Worm (Caenorhabditis elegans) whole organism, late embryonic: ENCODE results near the gene acdh-10.

Source experiments
- C38D4.7 ChIP-seq: fragments of 200-800 bp; sonication (Bioruptor generic); optimal IDR thresholded peaks from 2 replicates; lab custom pipeline; 2018; ENCODE audit warnings: mild to moderate bottlenecking, missing genetic modification characterization, moderate library complexity, missing compliant biosample characterization
- T23F11.4 ChIP-seq: fragments of 200-800 bp; sonication (Bioruptor generic); optimal IDR thresholded peaks from 2 replicates; lab custom pipeline; 2018; ENCODE audit warnings: mild to moderate bottlenecking, missing genetic modification characterization, missing compliant biosample characterization
- ahr-1 ChIP-seq: sonication (generic microtip); optimal IDR thresholded peaks from 2 replicates; lab custom pipeline; 2016; ENCODE audit warnings: missing genetic modification characterization, missing compliant biosample characterization
- ama-1 ChIP-seq: fragments of 150-350 bp; optimal IDR thresholded peaks from 2 replicates; lab custom pipeline; 2014
- ceh-14 ChIP-seq: sonication (generic microtip); optimal IDR thresholded peaks from 2 replicates; lab custom pipeline; 2016; ENCODE audit warnings: missing genotype, missing genetic modification characterization, missing compliant biosample characterization
- ceh-18 ChIP-seq: sonication (generic microtip); optimal IDR thresholded peaks from 2 replicates; lab custom pipeline; 2016; ENCODE audit warnings: missing genetic modification characterization, missing compliant biosample characterization
- ceh-19 ChIP-seq: fragments of 200-800 bp; sonication (Bioruptor generic); optimal IDR thresholded peaks from 2 replicates; lab custom pipeline; 2018; ENCODE audit warnings: mild to moderate bottlenecking, missing genetic modification characterization, missing compliant biosample characterization
- ceh-22 ChIP-seq: sonication (generic microtip); optimal IDR thresholded peaks from 2 replicates; lab custom pipeline; 2017; ENCODE audit warnings: missing biosample characterization, missing genetic modification characterization
- ceh-31 ChIP-seq: sonication (generic microtip); optimal IDR thresholded peaks from 2 replicates; lab custom pipeline; 2016; ENCODE audit warnings: missing genetic modification characterization, missing compliant biosample characterization
- ceh-34 ChIP-seq: sonication (generic microtip); optimal IDR thresholded peaks from 2 replicates; lab custom pipeline; 2016; ENCODE audit warnings: mild to moderate bottlenecking, missing genetic modification characterization, missing compliant biosample characterization
- ceh-45 ChIP-seq: fragments of 200-800 bp; sonication (Bioruptor generic); IDR thresholded peaks from 2 replicates; pipeline ENCODE4 v1.3.6; 2022; ENCODE audit warnings: missing genetic modification reagents, missing genetic modification characterization, missing compliant biosample characterization
- ceh-48 ChIP-seq: sonication (generic microtip); optimal IDR thresholded peaks from 2 replicates; lab custom pipeline; 2016; ENCODE audit warnings: missing genetic modification characterization, inconsistent platforms, missing compliant biosample characterization
- ceh-6 ChIP-seq: fragments of 200-800 bp; sonication (Bioruptor generic); optimal IDR thresholded peaks from 2 replicates; lab custom pipeline; 2018; ENCODE audit warnings: mild to moderate bottlenecking, missing genetic modification characterization, missing compliant biosample characterization
- ceh-9 ChIP-seq: sonication (generic microtip); optimal IDR thresholded peaks from 2 replicates; lab custom pipeline; 2016; ENCODE audit warnings: mild to moderate bottlenecking, missing genetic modification characterization, inconsistent platforms, missing compliant biosample characterization
- dmd-4 ChIP-seq: sonication (generic microtip); optimal IDR thresholded peaks from 2 replicates; lab custom pipeline; 2016; ENCODE audit warnings: borderline replicate concordance, missing genetic modification characterization, missing compliant biosample characterization
- dve-1 ChIP-seq: sonication (generic microtip); optimal IDR thresholded peaks from 2 replicates; lab custom pipeline; 2017; ENCODE audit warnings: antibody characterized with exemption, mild to moderate bottlenecking, missing genetic modification characterization, missing compliant biosample characterization
- elt-2 ChIP-seq: sonication (generic microtip); optimal IDR thresholded peaks from 2 replicates; lab custom pipeline; 2016; ENCODE audit warnings: missing genetic modification reagents, missing genetic modification characterization, missing compliant biosample characterization
- fkh-10 ChIP-seq: fragments of 150-350 bp; optimal IDR thresholded peaks from 2 replicates; lab custom pipeline; 2014; ENCODE audit warnings: missing biosample characterization, missing genetic modification reagents, missing genetic modification characterization
- hlh-15 ChIP-seq: sonication (generic microtip); optimal IDR thresholded peaks from 2 replicates; lab custom pipeline; 2016; ENCODE audit warnings: missing genetic modification characterization, missing compliant biosample characterization
- hlh-8 ChIP-seq: sonication (generic microtip); optimal IDR thresholded peaks from 2 replicates; lab custom pipeline; 2016; ENCODE audit warnings: missing genotype, missing genetic modification characterization, missing compliant biosample characterization
- lim-6 ChIP-seq: sonication (generic microtip); optimal IDR thresholded peaks from 2 replicates; lab custom pipeline; 2016; ENCODE audit warnings: missing genetic modification characterization, missing compliant biosample characterization
- lin-11 ChIP-seq: fragments of 200-800 bp; sonication (Bioruptor generic); optimal IDR thresholded peaks from 2 replicates; lab custom pipeline; 2018; ENCODE audit warnings: mild to moderate bottlenecking, missing genetic modification characterization, missing compliant biosample characterization
- mec-3 ChIP-seq: sonication (generic microtip); optimal IDR thresholded peaks from 2 replicates; lab custom pipeline; 2016; ENCODE audit warnings: borderline replicate concordance, missing genetic modification characterization, missing compliant biosample characterization
- nfya-1 ChIP-seq: sonication (generic microtip); optimal IDR thresholded peaks from 2 replicates; lab custom pipeline; 2017; ENCODE audit warnings: missing genetic modification characterization, mild to moderate bottlenecking, missing compliant biosample characterization, antibody characterized with exemption, moderate library complexity
- pag-3 ChIP-seq: sonication (generic microtip); optimal IDR thresholded peaks from 2 replicates; lab custom pipeline; 2016; ENCODE audit warnings: missing compliant biosample characterization, missing genetic modification characterization, borderline replicate concordance
- pat-9 ChIP-seq: fragments of 200-800 bp; sonication (Bioruptor generic); optimal IDR thresholded peaks from 2 replicates; lab custom pipeline; 2018; ENCODE audit warnings: mild to moderate bottlenecking, missing genetic modification characterization, moderate library complexity, missing compliant biosample characterization
- pax-1 ChIP-seq: fragments of 150-350 bp; optimal IDR thresholded peaks from 2 replicates; lab custom pipeline; 2014; ENCODE audit warnings: missing biosample characterization, missing genetic modification characterization
- ref-2 ChIP-seq: sonication (generic microtip); optimal IDR thresholded peaks from 2 replicates; lab custom pipeline; 2016; ENCODE audit warnings: missing genetic modification characterization, missing compliant biosample characterization
- rnt-1 ChIP-seq: sonication (generic microtip); optimal IDR thresholded peaks from 2 replicates; lab custom pipeline; 2016; ENCODE audit warnings: missing genetic modification characterization, missing compliant biosample characterization
- sdc-2 ChIP-seq: sonication (generic microtip); optimal IDR thresholded peaks from 2 replicates; lab custom pipeline; 2016; ENCODE audit warnings: missing genotype, missing genetic modification characterization, missing compliant biosample characterization
- syd-9 ChIP-seq: sonication (generic microtip); optimal IDR thresholded peaks from 2 replicates; lab custom pipeline; 2016; ENCODE audit warnings: mild to moderate bottlenecking, missing genetic modification characterization, moderate library complexity, missing compliant biosample characterization
- tbx-2 ChIP-seq: sonication (generic microtip); optimal IDR thresholded peaks from 2 replicates; lab custom pipeline; 2016; ENCODE audit warnings: missing genetic modification characterization, missing compliant biosample characterization
- ttx-3 ChIP-seq: sonication (generic microtip); optimal IDR thresholded peaks from 2 replicates; lab custom pipeline; 2016; ENCODE audit warnings: missing genetic modification reagents, missing genetic modification characterization, missing compliant biosample characterization
- unc-3 ChIP-seq, 2 experiments: fragments of 200-800 bp in 1 of 2; sonication (Bioruptor generic) in 1 of 2; sonication (generic microtip) in 1 of 2; conservative IDR thresholded peaks in 1 of 2; optimal IDR thresholded peaks in 1 of 2; 2 replicates each; pipeline versions ENCODE4 v1.3.6 to Lab custom; 2016 to 2022; ENCODE audit warnings: missing compliant biosample characterization in 2 of 2, missing genetic modification characterization in 2 of 2, missing genetic modification reagents in 1 of 2
- unc-42 ChIP-seq: sonication (generic microtip); optimal IDR thresholded peaks from 2 replicates; lab custom pipeline; 2016; ENCODE audit warnings: missing genotype, missing genetic modification characterization, missing compliant biosample characterization
- unc-55 ChIP-seq: sonication (generic microtip); optimal IDR thresholded peaks from 2 replicates; lab custom pipeline; 2017; ENCODE audit warnings: missing biosample characterization, missing genetic modification reagents, missing genetic modification characterization
- unc-86 ChIP-seq: sonication (generic microtip); optimal IDR thresholded peaks from 2 replicates; lab custom pipeline; 2016; ENCODE audit warnings: missing genetic modification characterization, missing compliant biosample characterization

acdh-10 gene

DNA sequence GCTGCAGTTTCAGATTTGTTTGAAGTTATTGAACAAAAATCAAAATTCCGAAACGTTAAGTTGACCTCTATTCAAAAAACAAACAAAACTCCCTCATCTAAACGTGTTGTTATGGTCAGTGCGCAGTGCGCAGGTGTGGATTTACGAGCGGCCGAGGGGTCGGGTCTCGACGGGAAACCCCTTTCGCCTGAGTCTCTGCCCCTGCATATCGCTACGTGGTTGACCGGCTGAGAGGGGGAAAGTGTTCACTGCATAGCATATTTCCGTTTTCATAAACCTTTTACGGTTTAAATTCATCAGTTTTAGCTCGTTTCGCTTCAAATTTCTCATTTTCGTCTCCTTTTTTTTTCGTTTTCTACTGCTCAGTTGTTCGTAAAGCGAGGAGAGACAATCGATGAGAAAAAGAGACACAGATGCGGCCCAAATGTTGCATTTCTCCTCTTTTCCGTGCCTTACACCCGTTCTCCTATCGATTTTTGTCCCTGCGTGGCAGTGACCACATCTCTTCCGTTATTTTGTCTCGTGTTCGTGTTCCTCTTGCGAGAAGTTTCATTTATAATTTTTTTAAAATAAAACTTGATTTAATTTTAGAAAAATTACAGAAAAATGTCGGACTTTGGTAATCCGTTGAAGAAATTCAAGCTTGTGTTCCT is 7.3 kb upstream of the acdh-10 start, which contains the start of gene rab-6.2:
Gene rab-6.2, plus strand, starts transcription at position 603 of the 653 bp plus-strand sequence.
- TF ChIP-seq ceh-34 (tag; lab: Kevin White, UChicago) (peak; percentile 26), ceh-6 (GFP tag; lab: Kevin White, UChicago) (no peak), tbx-2 (tag; lab: Kevin White, UChicago) (peak; percentile 30), ceh-48 (tag; lab: Kevin White, UChicago) (peak; percentile 79), unc-42 (peak; percentile 19), nfya-1 (tag; lab: Kevin White, UChicago) (peak; percentile 5), lin-11 (tag; lab: Kevin White, UChicago) (no peak), ceh-9 (tag; lab: Kevin White, UChicago) (no peak), ceh-31 (peak; percentile 45), ceh-14 (tag; lab: Kevin White, UChicago) (no peak), sdc-2 (peak; percentile 56), ref-2 (peak; percentile 6)

DNA sequence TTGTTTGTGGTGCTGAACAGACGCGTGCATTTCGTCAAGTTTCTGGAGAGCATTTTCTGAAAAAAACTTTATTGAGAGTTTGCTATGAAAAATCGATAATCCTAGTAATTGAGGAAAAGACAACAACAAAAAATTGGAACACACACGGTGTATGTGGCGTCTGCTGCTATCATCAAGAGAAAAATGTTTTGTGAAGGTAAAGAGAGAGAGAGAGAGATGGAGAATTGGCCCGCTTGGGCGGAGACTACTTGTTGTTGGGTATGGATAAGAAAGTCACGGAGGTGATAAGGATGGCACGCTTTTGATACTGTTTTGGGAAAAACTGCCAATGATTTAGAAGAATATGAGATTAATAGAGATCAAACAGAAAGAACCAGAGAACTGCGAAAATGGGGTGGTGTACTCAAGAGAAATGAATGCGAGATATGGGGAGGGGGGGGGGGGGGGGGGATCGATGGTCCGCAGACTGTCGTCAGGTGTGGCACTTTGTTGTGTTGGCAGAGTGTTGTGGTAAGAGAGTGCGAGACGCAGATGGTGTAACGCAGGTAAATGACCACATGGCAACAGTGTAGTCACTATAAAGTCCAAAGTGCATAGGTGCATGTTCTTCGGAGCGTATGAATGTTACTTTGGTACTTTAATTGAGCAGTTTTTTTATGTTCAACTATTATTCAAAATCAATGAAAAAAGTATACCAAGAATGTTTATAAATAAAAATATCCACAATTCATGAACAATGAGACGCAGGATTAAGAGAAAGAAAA is 2.5 kb upstream of the acdh-10 start, which contains the start of gene acdh-7:
Gene acdh-7, minus strand, starts transcription at position 56 of the 764 bp plus-strand sequence.
- TF ChIP-seq hlh-8 (tag; lab: Kevin White, UChicago) (no peak), elt-2 (tag; lab: Kevin White, UChicago) (peak; percentile 39)

DNA sequence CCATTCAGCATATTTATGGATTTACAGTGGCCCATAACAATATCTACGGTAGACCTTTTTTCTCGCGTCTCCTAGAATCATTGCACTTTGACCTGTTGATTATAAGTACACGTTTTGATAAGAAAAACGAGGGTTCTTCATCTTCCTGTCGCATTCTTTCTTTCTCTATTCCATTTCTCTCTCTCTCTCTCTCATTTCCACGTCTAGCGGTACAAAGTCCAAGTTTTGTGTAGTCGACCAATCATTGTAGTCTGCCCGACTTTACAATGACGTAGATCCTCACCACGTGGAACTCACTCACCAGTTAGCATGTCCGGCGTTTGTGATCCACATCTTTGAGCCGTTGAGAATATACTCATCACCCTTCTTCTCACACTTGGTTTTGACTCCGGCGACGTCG is 1.5 kb upstream of the acdh-10 start:
- TF ChIP-seq ceh-18 (tag; lab: Kevin White, UChicago) (peak; percentile 7), ceh-22 (tag; lab: Kevin White, UChicago) (no peak), nfya-1 (tag; lab: Kevin White, UChicago) (peak; percentile 86), unc-55 (GFP tag; lab: Kevin White, UChicago) (peak; percentile 65)

DNA sequence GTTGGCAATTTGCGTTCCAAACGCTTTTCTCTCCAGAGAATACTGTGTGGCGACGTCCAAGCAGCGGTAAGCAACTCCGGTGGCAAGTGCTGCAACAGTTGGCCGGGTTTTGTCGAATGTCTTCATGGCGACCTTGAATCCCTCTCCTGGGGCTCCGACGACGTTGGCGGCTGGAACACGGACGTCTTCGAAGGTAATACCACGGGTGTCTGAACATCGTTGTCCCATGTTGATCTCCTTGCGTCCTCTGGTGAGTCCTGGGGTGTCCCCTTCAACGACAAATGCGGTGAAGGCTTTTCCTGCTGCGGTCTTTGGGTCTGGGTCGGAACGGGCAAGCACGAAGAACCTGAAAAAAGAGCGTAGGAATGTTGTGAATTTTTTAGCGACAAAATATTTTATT is 1.1 kb upstream of the acdh-10 start:
- TF ChIP-seq dmd-4 (tag; lab: Kevin White, UChicago) (no peak), T23F11.4 (GFP tag; lab: Kevin White, UChicago) (no peak), syd-9 (tag; lab: Kevin White, UChicago) (no peak), ahr-1 (tag; lab: Kevin White, UChicago) (no peak), ceh-14 (tag; lab: Kevin White, UChicago) (no peak), unc-3 (GFP tag; conservative IDR thresholded peaks at IDR 0.05; lab: Robert Waterston, UW) (no peak), unc-3 (tag; optimal IDR thresholded peaks at IDR 0.05; lab: Kevin White, UChicago) (no peak), unc-86 (tag; lab: Kevin White, UChicago) (no peak), unc-42 (no peak), ceh-48 (tag; lab: Kevin White, UChicago) (no peak), unc-55 (GFP tag; lab: Kevin White, UChicago) (no peak), ceh-18 (tag; lab: Kevin White, UChicago) (no peak), ceh-19 (GFP tag; lab: Kevin White, UChicago) (no peak), pax-1 (tag; lab: Kevin White, UChicago) (no peak), hlh-15 (tag; lab: Kevin White, UChicago) (no peak), ttx-3 (tag; lab: Kevin White, UChicago) (no peak), sdc-2 (no peak), lim-6 (tag; lab: Kevin White, UChicago) (no peak), ceh-31 (no peak), dve-1 (tag; lab: Kevin White, UChicago) (no peak)
- TF ChIP-seq, all 69 proteins: peak for 0

ce11 chrX:17211513-17211912 is 3.2 kb downstream of the acdh-10 start:
- TF ChIP-seq pag-3 (tag; lab: Kevin White, UChicago) = no peak
- TF ChIP-seq ceh-22 (tag; lab: Kevin White, UChicago) = no peak
- TF ChIP-seq rnt-1 (tag; lab: Kevin White, UChicago) = no peak
- no peak for TF ChIP-seq mec-3 (tag; lab: Kevin White, UChicago)
- TF ChIP-seq dve-1 (tag; lab: Kevin White, UChicago) = no peak
- TF ChIP-seq ama-1 = no peak
- TF ChIP-seq C38D4.7 (GFP tag; lab: Kevin White, UChicago) = no peak
- TF ChIP-seq ceh-45 (GFP tag; lab: Robert Waterston, UW) = no peak
- TF ChIP-seq unc-86 (tag; lab: Kevin White, UChicago) = no peak
- TF ChIP-seq fkh-10 (GFP tag; lab: Kevin White, UChicago) = no peak
- TF ChIP-seq pat-9 (tag; lab: Kevin White, UChicago) = no peak
- no peak for TF ChIP-seq tbx-2 (tag; lab: Kevin White, UChicago)
- TF ChIP-seq ceh-19 (GFP tag; lab: Kevin White, UChicago) = no peak
- TF ChIP-seq, all 69 proteins: peak for 0
